Worm (Caenorhabditis elegans) whole organism, L4/young adult: ENCODE measurements around the gene fbxb-102.

Experiments used
- W03F9.2 ChIP-seq: fragments of 150-350 bp; optimal IDR thresholded peaks from 2 replicates; lab custom pipeline; 2014; ENCODE audit warnings: missing biosample characterization, missing genetic modification characterization
- dao-5 ChIP-seq: sonication (generic microtip); optimal IDR thresholded peaks from 2 replicates; lab custom pipeline; 2016; ENCODE audit warnings: missing genotype, missing genetic modification characterization, moderate library complexity, missing compliant biosample characterization
- him-1 ChIP-seq: sonication (generic microtip); optimal IDR thresholded peaks from 2 replicates; lab custom pipeline; 2016; ENCODE audit warnings: missing genotype, missing genetic modification reagents, missing genetic modification characterization, missing compliant biosample characterization

DNA sequence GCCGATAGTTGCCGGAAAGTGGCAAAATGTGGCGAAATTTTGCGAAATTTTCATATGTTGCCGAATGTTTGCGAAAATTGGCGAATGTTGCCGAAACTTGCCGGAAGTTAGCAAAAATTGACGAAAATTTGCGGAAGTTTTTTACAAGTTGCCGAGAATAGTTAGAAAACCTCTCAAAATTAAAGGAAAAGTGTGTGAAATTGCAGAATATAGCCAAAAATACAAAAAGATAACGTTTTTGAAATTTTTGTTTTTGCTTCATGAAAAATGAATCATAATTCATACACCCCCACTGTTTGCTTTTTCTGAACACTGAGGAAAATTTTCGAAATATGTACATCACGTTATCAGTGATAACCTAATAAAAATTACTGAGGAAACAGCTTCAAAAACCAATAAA is 1.1 kb upstream of the fbxb-102 start:
- no peak for TF ChIP-seq him-1 (tag; lab: Kevin White, UChicago)
- no peak for TF ChIP-seq W03F9.2
- no peak for TF ChIP-seq dao-5 (tag; lab: Kevin White, UChicago)
